Worm (Caenorhabditis elegans): ENCODE results near the gene algn-11.

Gene algn-11

ce11 chrIII:7293075-7293684 is 2.8 kb upstream of the algn-11 start, which contains the start of gene cwf-19L2:
TSS of gene cwf-19L2 (plus strand) at chrIII:7293634.
- no peak for TF ChIP-seq ztf-4 (tag; optimal IDR thresholded peaks at IDR 0.05)
- TF ChIP-seq lsy-2 (tag; optimal IDR thresholded peaks at IDR 0.05) = peak in 1 of 2 experiments; percentile 80

ce11 chrIII:7292569-7292968 is 2.2 kb upstream of the algn-11 start:
- TF ChIP-seq dmd-4 (tag; optimal IDR thresholded peaks at IDR 0.05) (no peak), nhr-25 (tag; optimal IDR thresholded peaks at IDR 0.05) (peak; percentile 33), nhr-237 (tag; optimal IDR thresholded peaks at IDR 0.05) (no peak), C34F6.9 (tag; optimal IDR thresholded peaks at IDR 0.05) (peak; percentile 56), fos-1 (tag; optimal IDR thresholded peaks at IDR 0.05) (peak; percentile 35), nhr-23 (tag; optimal IDR thresholded peaks at IDR 0.05) (no peak), R02D3.7 (tag; optimal IDR thresholded peaks at IDR 0.05) (no peak), snpc-4 (tag; optimal IDR thresholded peaks at IDR 0.05) (no peak), sem-4 (tag; optimal IDR thresholded peaks at IDR 0.05) (no peak), mbf-1 (tag; optimal IDR thresholded peaks at IDR 0.05) (no peak), nhr-77 (tag; optimal IDR thresholded peaks at IDR 0.05) (no peak), ceh-16 (tag; optimal IDR thresholded peaks at IDR 0.05) (no peak), nhr-10 (tag; optimal IDR thresholded peaks at IDR 0.05) (no peak), zag-1 (tag; optimal IDR thresholded peaks at IDR 0.05) (no peak), nhr-11 (tag; optimal IDR thresholded peaks at IDR 0.05) (no peak), peb-1 (tag; optimal IDR thresholded peaks at IDR 0.05) (no peak), mab-5 (tag; optimal IDR thresholded peaks at IDR 0.05) (no peak), ama-1 (optimal IDR thresholded peaks at IDR 0.05) (no peak), blmp-1 (tag; optimal IDR thresholded peaks at IDR 0.05; ENCODE audit: insufficient read depth) (peak; percentile 88), ztf-1 (GFP tag; conservative IDR thresholded peaks at IDR 0.05) (no peak), sma-9 (GFP tag; optimal IDR thresholded peaks at IDR 0.05) (no peak), sma-9 (tag; optimal IDR thresholded peaks at IDR 0.05) (no peak), Y55F3AM.14 (GFP tag; optimal IDR thresholded peaks at IDR 0.05) (no peak), alr-1 (tag; optimal IDR thresholded peaks at IDR 0.05) (no peak), nhr-12 (tag; optimal IDR thresholded peaks at IDR 0.05) (no peak), nhr-6 (tag; optimal IDR thresholded peaks at IDR 0.05) (no peak), gmeb-1 (tag; optimal IDR thresholded peaks at IDR 0.05) (no peak), nhr-129 (tag; optimal IDR thresholded peaks at IDR 0.05) (peak; percentile 35), nhr-21 (tag; optimal IDR thresholded peaks at IDR 0.05) (no peak), skn-1 (tag; optimal IDR thresholded peaks at IDR 0.05) (no peak), unc-55 (GFP tag; optimal IDR thresholded peaks at IDR 0.05) (peak; percentile 4), ceh-82 (tag; optimal IDR thresholded peaks at IDR 0.05) (no peak), lsy-2 (tag; optimal IDR thresholded peaks at IDR 0.05) (no peak), crh-2 (tag; optimal IDR thresholded peaks at IDR 0.05) (peak; percentile 35), lin-11 (tag; optimal IDR thresholded peaks at IDR 0.05) (no peak), unc-39 (tag; optimal IDR thresholded peaks at IDR 0.05) (no peak), elt-1 (tag; optimal IDR thresholded peaks at IDR 0.05) (no peak), unc-62 (GFP tag; optimal IDR thresholded peaks at IDR 0.05) (no peak), aly-2 (tag; optimal IDR thresholded peaks at IDR 0.05) (no peak), ZK546.5 (tag; optimal IDR thresholded peaks at IDR 0.05) (no peak), F13H6.1 (tag; optimal IDR thresholded peaks at IDR 0.05) (no peak), lin-13 (GFP tag; optimal IDR thresholded peaks at IDR 0.05) (no peak), ztf-11 (tag; optimal IDR thresholded peaks at IDR 0.05) (no peak), mdl-1 (tag; optimal IDR thresholded peaks at IDR 0.05) (peak in 1 of 2 experiments; percentile 18), sma-3 (GFP tag; optimal IDR thresholded peaks at IDR 0.05) (no peak), lin-39 (tag; optimal IDR thresholded peaks at IDR 0.05) (no peak), ztf-4 (tag; optimal IDR thresholded peaks at IDR 0.05) (no peak), egl-27 (tag; optimal IDR thresholded peaks at IDR 0.05) (no peak), elt-3 (tag; optimal IDR thresholded peaks at IDR 0.05) (no peak)
